Fruit fly (Drosophila melanogaster) whole organism, embryonic: ENCODE measurements around the gene Cdc23.

ENCODE experiments used
- CG10321 ChIP-seq: fragments of 200-800 bp; sonication (Bioruptor generic); IDR thresholded peaks from 2 replicates; pipeline ENCODE4 v1.3.6; 2022; ENCODE audit warnings: missing biosample characterization, missing genetic modification characterization
- CG10565 ChIP-seq: fragments of 200-800 bp; sonication (Bioruptor generic); optimal IDR thresholded peaks from 3 replicates; lab custom pipeline; 2016; ENCODE audit warnings: missing biosample characterization, mild to moderate bottlenecking, missing genetic modification characterization
- CG12155 ChIP-seq: fragments of 200-800 bp; sonication (Bioruptor generic); optimal IDR thresholded peaks from 3 replicates; lab custom pipeline; 2016; ENCODE audit warnings: missing biosample characterization, missing genetic modification characterization
- CG12219 ChIP-seq: fragments of 200-800 bp; sonication (Bioruptor generic); optimal IDR thresholded peaks from 3 replicates; lab custom pipeline; 2018; ENCODE audit warnings: missing biosample characterization, mild to moderate bottlenecking, missing genetic modification characterization
- CG12236 ChIP-seq: fragments of 200-800 bp; sonication (Bioruptor generic); optimal IDR thresholded peaks from 2 replicates; lab custom pipeline; 2016; ENCODE audit warnings: missing biosample characterization, missing genetic modification characterization
- CG12769 ChIP-seq: fragments of 200-800 bp; sonication (Bioruptor generic); optimal IDR thresholded peaks from 2 replicates; lab custom pipeline; 2019; ENCODE audit warnings: missing biosample characterization, mild to moderate bottlenecking, missing genetic modification characterization, moderate library complexity
- CG13624 ChIP-seq: fragments of 200-800 bp; sonication (Bioruptor generic); optimal IDR thresholded peaks from 2 replicates; lab custom pipeline; 2016; ENCODE audit warnings: missing biosample characterization, missing genetic modification characterization
- CG14014 ChIP-seq: fragments of 200-800 bp; sonication (Bioruptor generic); IDR thresholded peaks from 2 replicates; pipeline ENCODE4 v1.3.6; 2022; ENCODE audit warnings: missing biosample characterization, missing genetic modification characterization
- CG14965 ChIP-seq: fragments of 200-800 bp; sonication (Bioruptor generic); optimal IDR thresholded peaks from 2 replicates; lab custom pipeline; 2016; ENCODE audit warnings: missing biosample characterization, missing genetic modification characterization, borderline replicate concordance
- CG15601 ChIP-seq: fragments of 200-800 bp; sonication (Bioruptor generic); optimal IDR thresholded peaks from 3 replicates; lab custom pipeline; 2019; ENCODE audit warnings: missing biosample characterization, mild to moderate bottlenecking, missing genetic modification characterization, moderate library complexity
- CG16863 ChIP-seq: fragments of 200-800 bp; sonication (Bioruptor generic); optimal IDR thresholded peaks from 3 replicates; lab custom pipeline; 2016; ENCODE audit warnings: missing biosample characterization, missing genetic modification characterization
- CG32772 ChIP-seq: fragments of 200-800 bp; sonication (Bioruptor generic); IDR thresholded peaks from 2 replicates; pipeline ENCODE4 v1.3.6; 2022; ENCODE audit warnings: missing biosample characterization, missing genetic modification characterization
- CG4617 ChIP-seq: fragments of 200-800 bp; sonication (Bioruptor generic); optimal IDR thresholded peaks from 3 replicates; lab custom pipeline; 2016; ENCODE audit warnings: missing biosample characterization, missing genetic modification characterization, borderline replicate concordance
- CG4730 ChIP-seq: fragments of 200-800 bp; sonication (Bioruptor generic); IDR thresholded peaks from 2 replicates; pipeline ENCODE4 v1.3.6; 2022; ENCODE audit warnings: missing biosample characterization, missing genetic modification characterization
- CG6683 ChIP-seq: fragments of 200-800 bp; sonication (Bioruptor generic); optimal IDR thresholded peaks from 2 replicates; lab custom pipeline; 2017; ENCODE audit warnings: missing biosample characterization, mild to moderate bottlenecking, missing genetic modification characterization, missing genetic modification reagents
- CG6765 ChIP-seq: fragments of 200-800 bp; sonication (Bioruptor generic); optimal IDR thresholded peaks from 3 replicates; lab custom pipeline; 2017; ENCODE audit warnings: missing biosample characterization, mild to moderate bottlenecking, missing genetic modification characterization
- CG8359 ChIP-seq: fragments of 200-800 bp; sonication (Bioruptor generic); optimal IDR thresholded peaks from 2 replicates; lab custom pipeline; 2017; ENCODE audit warnings: missing biosample characterization, mild to moderate bottlenecking, missing genetic modification characterization, borderline replicate concordance
- CG8478 ChIP-seq: fragments of >200 bp; optimal IDR thresholded peaks from 2 replicates; lab custom pipeline; 2018
- CG8765 ChIP-seq: fragments of 200-800 bp; sonication (Bioruptor generic); IDR thresholded peaks from 2 replicates; pipeline ENCODE4 v1.3.6; 2022; ENCODE audit warnings: missing biosample characterization, missing genetic modification characterization
- CG8924 ChIP-seq: fragments of 200-800 bp; optimal IDR thresholded peaks from 3 replicates; lab custom pipeline; 2019; ENCODE audit warnings: missing biosample characterization, mild to moderate bottlenecking, missing genetic modification characterization, moderate library complexity
- CG9215 ChIP-seq: fragments of 200-800 bp; sonication (Bioruptor generic); IDR thresholded peaks from 2 replicates; pipeline ENCODE4 v1.3.6; 2022; ENCODE audit warnings: missing biosample characterization, missing genetic modification characterization
- CG9437 ChIP-seq: fragments of 200-800 bp; sonication (Bioruptor generic); optimal IDR thresholded peaks from 2 replicates; lab custom pipeline; 2018; ENCODE audit warnings: missing biosample characterization, mild to moderate bottlenecking, missing genetic modification characterization
- Fer2 ChIP-seq: fragments of 200-800 bp; sonication (Bioruptor generic); optimal IDR thresholded peaks from 2 replicates; lab custom pipeline; 2018; ENCODE audit warnings: missing biosample characterization, mild to moderate bottlenecking, missing genetic modification characterization, moderate library complexity
- HLH4C ChIP-seq: fragments of 200-800 bp; sonication (Bioruptor generic); IDR thresholded peaks from 3 replicates; pipeline ENCODE4 v1.3.6; 2022; ENCODE audit warnings: missing biosample characterization, missing genetic modification characterization; ENCODE audit not compliant: partially characterized antibody
- HLH54F ChIP-seq: fragments of 200-800 bp; sonication (Bioruptor generic); optimal IDR thresholded peaks from 3 replicates; lab custom pipeline; 2016; ENCODE audit warnings: missing biosample characterization, missing genetic modification characterization
- Hey ChIP-seq: fragments of 200-800 bp; sonication (Bioruptor generic); optimal IDR thresholded peaks from 3 replicates; lab custom pipeline; 2018; ENCODE audit warnings: missing biosample characterization, mild to moderate bottlenecking, missing genetic modification characterization
- MTF-1 ChIP-seq: fragments of 200-800 bp; sonication (Bioruptor generic); optimal IDR thresholded peaks from 2 replicates; lab custom pipeline; 2018; ENCODE audit warnings: missing biosample characterization, mild to moderate bottlenecking, missing genetic modification characterization, borderline replicate concordance
- Med ChIP-seq: fragments of 200-800 bp; sonication (Bioruptor generic); peaks from one replicate; lab custom pipeline; 2016; ENCODE audit warnings: missing biosample characterization, missing genetic modification characterization, mild to moderate bottlenecking, inconsistent platforms, moderate library complexity
- Mes4 ChIP-seq: fragments of 200-800 bp; sonication (Bioruptor generic); optimal IDR thresholded peaks from 2 replicates; lab custom pipeline; 2016; ENCODE audit warnings: missing biosample characterization, missing genetic modification characterization
- NFAT ChIP-seq: fragments of 200-800 bp; sonication (Bioruptor generic); IDR thresholded peaks from 2 replicates; pipeline ENCODE4 v1.3.6; 2022; ENCODE audit warnings: missing biosample characterization, missing genetic modification characterization
- Neu2 ChIP-seq: fragments of 200-800 bp; sonication (Bioruptor generic); optimal IDR thresholded peaks from 3 replicates; lab custom pipeline; 2016; ENCODE audit warnings: missing biosample characterization, missing genetic modification characterization, borderline replicate concordance
- Ptx1 ChIP-seq: fragments of 200-800 bp; sonication (Bioruptor generic); IDR thresholded peaks from 2 replicates; pipeline ENCODE4 v1.3.6; 2022; ENCODE audit warnings: missing biosample characterization, missing genetic modification characterization
- Stat92E ChIP-seq, 3 experiments: fragments of >200 bp in 2 of 3; fragments of 200-800 bp in 1 of 3; sonication (Bioruptor generic) in 1 of 3; optimal IDR thresholded peaks; 2 replicates each; lab custom pipeline; 2017 to 2019; ENCODE audit warnings: missing biosample characterization in 3 of 3, missing genetic modification characterization in 3 of 3, mild to moderate bottlenecking in 1 of 3, moderate library complexity in 1 of 3
- cg ChIP-seq: fragments of 200-800 bp; sonication (Bioruptor generic); optimal IDR thresholded peaks from 3 replicates; lab custom pipeline; 2019; ENCODE audit warnings: missing biosample characterization, mild to moderate bottlenecking, missing genetic modification characterization, moderate library complexity
- croc ChIP-seq: fragments of 200-800 bp; sonication (Bioruptor generic); conservative IDR thresholded peaks from 3 replicates; pipeline ENCODE4 v1.3.6; 2022; ENCODE audit warnings: missing biosample characterization, missing genetic modification characterization
- dmrt99B ChIP-seq: fragments of 200-800 bp; sonication (Bioruptor generic); optimal IDR thresholded peaks from 2 replicates; lab custom pipeline; 2018; ENCODE audit warnings: missing biosample characterization, mild to moderate bottlenecking, missing genetic modification characterization, moderate library complexity
- her ChIP-seq: fragments of 200-800 bp; sonication (Bioruptor generic); optimal IDR thresholded peaks from 2 replicates; lab custom pipeline; 2016; ENCODE audit warnings: missing biosample characterization, missing genetic modification characterization
- hkb ChIP-seq, 2 experiments: fragments of 200-800 bp in 1 of 2; fragments of >200 bp in 1 of 2; sonication (Bioruptor generic) in 1 of 2; IDR thresholded peaks in 1 of 2; optimal IDR thresholded peaks in 1 of 2; 2 replicates each; pipeline versions ENCODE4 v1.3.6 to Lab custom; 2017 to 2022; ENCODE audit warnings: missing biosample characterization in 1 of 2, missing genetic modification characterization in 1 of 2
- lilli ChIP-seq: fragments of 200-800 bp; sonication (Bioruptor generic); optimal IDR thresholded peaks from 3 replicates; lab custom pipeline; 2016; ENCODE audit warnings: missing biosample characterization, missing genetic modification characterization
- lov ChIP-seq, 2 experiments: fragments of 200-800 bp in 1 of 2; fragments of >200 bp in 1 of 2; sonication (Bioruptor generic) in 1 of 2; IDR thresholded peaks in 1 of 2; optimal IDR thresholded peaks in 1 of 2; 2 replicates in 1 of 2; 3 replicates in 1 of 2; pipeline versions ENCODE4 v1.3.6 to Lab custom; 2017 to 2022; ENCODE audit warnings: missing biosample characterization in 1 of 2, missing genetic modification characterization in 1 of 2
- onecut ChIP-seq: fragments of 200-800 bp; sonication (Bioruptor generic); IDR thresholded peaks from 2 replicates; pipeline ENCODE4 v1.3.6; 2022; ENCODE audit warnings: missing biosample characterization, missing genetic modification characterization
- pan ChIP-seq, 4 experiments: fragments of >200 bp in 3 of 4; fragments of 200-800 bp in 1 of 4; sonication (Bioruptor generic) in 1 of 4; optimal IDR thresholded peaks in 3 of 4; IDR thresholded peaks in 1 of 4; 2 replicates each; pipeline versions ENCODE4 v1.3.6 to Lab custom; 2017 to 2022; ENCODE audit warnings: missing biosample characterization in 2 of 4, missing genetic modification characterization in 2 of 4, mixed read lengths in 1 of 4
- pfk ChIP-seq: fragments of 200-800 bp; sonication (Bioruptor generic); optimal IDR thresholded peaks from 2 replicates; lab custom pipeline; 2018; ENCODE audit warnings: missing biosample characterization, mild to moderate bottlenecking, missing genetic modification characterization, moderate library complexity
- pita ChIP-seq: fragments of 200-800 bp; sonication (Bioruptor generic); optimal IDR thresholded peaks from 2 replicates; lab custom pipeline; 2017; ENCODE audit warnings: missing biosample characterization, mild to moderate bottlenecking, missing genetic modification characterization
- run ChIP-seq: fragments of 200-800 bp; sonication (Bioruptor generic); optimal IDR thresholded peaks from 3 replicates; lab custom pipeline; 2018; ENCODE audit warnings: missing biosample characterization, mild to moderate bottlenecking, missing genetic modification characterization
- sd ChIP-seq: fragments of 200-800 bp; sonication (Bioruptor generic); optimal IDR thresholded peaks from 3 replicates; lab custom pipeline; 2018; ENCODE audit warnings: missing biosample characterization, mild to moderate bottlenecking, missing genetic modification characterization, moderate library complexity
- sqz ChIP-seq: fragments of 200-800 bp; sonication (Bioruptor generic); optimal IDR thresholded peaks from 3 replicates; lab custom pipeline; 2018; ENCODE audit warnings: missing biosample characterization, mild to moderate bottlenecking, missing genetic modification characterization
- ssp ChIP-seq: fragments of 200-800 bp; sonication (Bioruptor generic); IDR thresholded peaks from 2 replicates; pipeline ENCODE4 v1.3.6; 2022; ENCODE audit warnings: missing biosample characterization, missing genetic modification characterization
- stc ChIP-seq: fragments of 200-800 bp; sonication (Bioruptor generic); IDR thresholded peaks from 2 replicates; pipeline ENCODE4 v1.3.6; 2022; ENCODE audit warnings: missing biosample characterization, missing genetic modification characterization

Cdc23 gene

dm6 chr2L:20464385-20464784, 5.2 kb downstream of the Cdc23 start (continued):
- TF ChIP-seq HLH54F (GFP tag; lab: Kevin White, UChicago): no peak
- no peak for TF ChIP-seq Mes4 (GFP tag; lab: Kevin White, UChicago)
- 0 out of 2 replicates have a peak, but pooled peaks have one; percentile 5 for TF ChIP-seq CG32772
- TF ChIP-seq CG9215 (GFP tag; lab: Robert Waterston, UW): no peak
- no peak for TF ChIP-seq CG9437 (GFP tag; lab: Kevin White, UChicago)
- TF ChIP-seq sqz (GFP tag; lab: Kevin White, UChicago): no peak
- no peak for TF ChIP-seq Stat92E (GFP tag; optimal IDR thresholded peaks at IDR 0.05; lab: Kevin White, UChicago)
- no peak for TF ChIP-seq CG10565
- 0 out of 2 replicates have a peak, but pooled peaks have one; percentile 33 for TF ChIP-seq Ptx1 (GFP tag; lab: Robert Waterston, UW)
- peak; percentile 38 for TF ChIP-seq dmrt99B (tag; lab: Kevin White, UChicago)
- peak; percentile 79 for TF ChIP-seq Med (GFP tag; lab: Kevin White, UChicago)
- no peak for TF ChIP-seq lov (optimal IDR thresholded peaks at IDR 0.05; lab: Kevin White, UChicago)
- TF ChIP-seq lov (GFP tag; IDR thresholded peaks at IDR 0.05; lab: Robert Waterston, UW): no peak
- TF ChIP-seq CG4730 (GFP tag; lab: Robert Waterston, UW): 0 out of 2 replicates have a peak, but pooled peaks have one; percentile 16
- no peak for TF ChIP-seq CG13624 (GFP tag; lab: Kevin White, UChicago)
- TF ChIP-seq CG16863: no peak
- TF ChIP-seq pan (optimal IDR thresholded peaks at IDR 0.05; lab: Kevin White, UChicago): no peak
- no peak for TF ChIP-seq pan (GFP tag; optimal IDR thresholded peaks at IDR 0.05 in 1 of 2, IDR thresholded peaks at IDR 0.05 in 1 of 2)
- TF ChIP-seq CG15601: peak; percentile 18
- no peak for TF ChIP-seq pfk (GFP tag; lab: Kevin White, UChicago)
- TF ChIP-seq sd (tag; lab: Kevin White, UChicago): no peak
- peak; percentile 7 for TF ChIP-seq Fer2 (tag; lab: Kevin White, UChicago)
- no peak for TF ChIP-seq ssp (GFP tag; lab: Robert Waterston, UW)
- TF ChIP-seq CG12236 (GFP tag; lab: Kevin White, UChicago): no peak
- no peak for TF ChIP-seq CG12769 (tag; lab: Kevin White, UChicago)
- TF ChIP-seq onecut (GFP tag; lab: Robert Waterston, UW): peak; percentile 41
- peak; percentile 4 for TF ChIP-seq CG6765
- TF ChIP-seq CG14014: no peak
- TF ChIP-seq run (tag; lab: Kevin White, UChicago): no peak
- no peak for TF ChIP-seq CG4617 (GFP tag; lab: Kevin White, UChicago)
- no peak for TF ChIP-seq her (GFP tag; lab: Kevin White, UChicago)
- no peak for TF ChIP-seq CG6683 (GFP tag; lab: Kevin White, UChicago)
- no peak for TF ChIP-seq Hey
- peak; percentile 94 for TF ChIP-seq CG14965 (GFP tag; lab: Kevin White, UChicago)
- peak; percentile 5 for TF ChIP-seq CG12219 (GFP tag; lab: Kevin White, UChicago)
- TF ChIP-seq lilli (GFP tag; lab: Kevin White, UChicago): no peak
- no peak for TF ChIP-seq MTF-1 (GFP tag; lab: Kevin White, UChicago)
- TF ChIP-seq CG10321 (GFP tag; lab: Robert Waterston, UW): no peak
- TF ChIP-seq NFAT (GFP tag; lab: Robert Waterston, UW): no peak
- no peak for TF ChIP-seq stc (GFP tag; lab: Robert Waterston, UW)
- TF ChIP-seq CG8359 (GFP tag; lab: Kevin White, UChicago): no peak
- no peak; the same call in 2 of the 3 replicates for TF ChIP-seq croc (GFP tag; lab: Robert Waterston, UW)
- no peak for TF ChIP-seq Neu2 (GFP tag; lab: Kevin White, UChicago)
- TF ChIP-seq HLH4C: no peak
- no peak for TF ChIP-seq CG8765 (GFP tag; lab: Robert Waterston, UW)
- peak; percentile 1 for TF ChIP-seq pita
- no peak for TF ChIP-seq CG12155 (GFP tag; lab: Kevin White, UChicago)
- TF ChIP-seq CG8478 (lab: Kevin White, UChicago): no peak
- TF ChIP-seq cg (GFP tag; lab: Kevin White, UChicago): no peak
- no peak for TF ChIP-seq hkb (optimal IDR thresholded peaks at IDR 0.05; lab: Kevin White, UChicago)
- TF ChIP-seq hkb (GFP tag; IDR thresholded peaks at IDR 0.05; lab: Robert Waterston, UW): no peak
- no peak for TF ChIP-seq CG8924
